Worm (Caenorhabditis elegans): Measurements from ENCODE around the gene idpc-7.

ce11 chrV:9587619-9588018 lies 31.2 kb downstream of the idpc-7 start:
- TF ChIP-seq dao-5 (tag; optimal IDR thresholded peaks at IDR 0.05) (no peak), him-1 (tag; optimal IDR thresholded peaks at IDR 0.05) (no peak)

Data from whole organism, L4/young adult.